Fruit fly (Drosophila melanogaster) whole organism, pupa: ENCODE results near the gene CG6769.

ENCODE experiments used
- CG14655 ChIP-seq: fragments of 200-800 bp; sonication (Bioruptor generic); optimal IDR thresholded peaks from 3 replicates; lab custom pipeline; 2017; ENCODE audit warnings: mild to moderate bottlenecking, missing biosample characterization, missing genetic modification reagents, missing genetic modification characterization
- CG4496 ChIP-seq: fragments of 200-800 bp; sonication (Bioruptor generic); IDR thresholded peaks from 3 replicates; pipeline ENCODE4 v1.3.6; 2022; ENCODE audit warnings: missing biosample characterization, missing genetic modification characterization
- Pif1A ChIP-seq: fragments of 200-800 bp; sonication (Bioruptor generic); optimal IDR thresholded peaks from 3 replicates; lab custom pipeline; 2016; ENCODE audit warnings: missing biosample characterization, missing genetic modification characterization

DNA sequence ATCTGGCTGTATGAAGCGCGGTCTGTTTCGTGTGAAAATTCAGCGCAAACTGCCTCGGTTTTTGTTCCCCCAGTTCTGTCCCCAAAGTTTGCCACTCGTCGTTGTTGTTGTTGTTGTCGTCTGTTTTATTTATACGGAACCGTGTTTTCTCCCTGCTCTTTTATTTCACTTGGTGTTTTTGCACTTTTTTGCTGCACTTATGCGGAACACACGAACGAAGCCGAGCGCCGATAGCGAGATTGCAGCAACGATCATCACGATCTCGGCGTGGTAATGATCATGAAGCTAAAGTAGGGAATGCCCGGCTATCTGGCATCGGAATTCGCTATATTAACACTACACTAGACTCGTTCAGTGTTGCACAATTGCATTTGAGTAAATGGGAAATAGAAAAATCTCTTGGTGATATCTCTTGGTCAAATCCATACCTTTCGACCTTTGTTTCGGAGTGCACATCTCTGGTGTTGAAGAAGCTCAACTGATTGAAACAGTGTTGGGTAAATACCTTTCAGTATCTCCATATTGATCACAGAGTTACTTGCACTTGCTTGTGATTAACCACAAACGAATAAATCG, 14.3 kb downstream of the CG6769 start:
- peak; percentile 30 for TF ChIP-seq Pif1A
- peak; percentile 55 for TF ChIP-seq CG14655 (GFP tag; lab: Kevin White, UChicago)
- TF ChIP-seq CG4496: peak; percentile 63; the same call in 1 of the 3 replicates
